Fruit fly (Drosophila melanogaster): Measurements from ENCODE around the gene Pdp1.

DNA sequence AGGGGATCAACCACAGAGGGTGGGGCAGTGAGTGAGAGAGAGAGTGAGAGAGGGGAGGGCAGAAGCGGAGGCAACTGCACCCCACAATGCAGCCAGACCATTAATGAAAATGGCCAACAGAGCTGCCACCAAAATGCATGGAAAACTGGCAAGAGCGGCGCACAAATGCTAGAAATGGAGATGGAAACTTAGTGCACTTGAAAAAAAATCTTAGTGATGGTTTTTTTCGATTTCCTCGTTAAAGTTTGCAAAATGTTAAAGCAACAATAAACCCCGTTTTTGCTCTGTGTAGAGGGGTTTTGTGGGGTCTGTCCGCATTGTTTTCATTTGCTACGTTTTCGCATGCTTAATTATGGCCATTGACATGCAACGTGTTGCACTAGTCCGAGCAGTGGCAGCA is 10.3 kb upstream of the Pdp1 start:
- TF ChIP-seq Myc (optimal IDR thresholded peaks at IDR 0.05): no peak
- TF ChIP-seq psq (GFP tag; optimal IDR thresholded peaks at IDR 0.05): no peak
- no peak for TF ChIP-seq tai (GFP tag; optimal IDR thresholded peaks at IDR 0.05)
- TF ChIP-seq dmrt93B (GFP tag; optimal IDR thresholded peaks at IDR 0.05): no peak
- TF ChIP-seq lola (GFP tag; optimal IDR thresholded peaks at IDR 0.05): no peak
- TF ChIP-seq br (GFP tag; optimal IDR thresholded peaks at IDR 0.05): no peak
- TF ChIP-seq HLH106 (tag; optimal IDR thresholded peaks at IDR 0.05): no peak
- TF ChIP-seq CrebA (GFP tag; optimal IDR thresholded peaks at IDR 0.05; ENCODE audit: borderline replicate concordance): no peak
- TF ChIP-seq CG32264 (GFP tag; optimal IDR thresholded peaks at IDR 0.05): no peak
- no peak for TF ChIP-seq pan (optimal IDR thresholded peaks at IDR 0.05)
- no peak for TF ChIP-seq Hr83 (GFP tag; optimal IDR thresholded peaks at IDR 0.05; ENCODE audit: poor library complexity, severe bottlenecking)

Measured in whole organism, wandering third instar larva.